Fruit fly (Drosophila melanogaster) whole organism, embryonic: ENCODE results near the gene kel.

Experiments
- CG10147 ChIP-seq: fragments of 200-800 bp; sonication (Bioruptor generic); optimal IDR thresholded peaks from 2 replicates; lab custom pipeline; 2019; ENCODE audit warnings: missing biosample characterization, mild to moderate bottlenecking, missing genetic modification characterization, moderate library complexity
- CG1024 ChIP-seq: fragments of 200-800 bp; sonication (Bioruptor generic); IDR thresholded peaks from 2 replicates; pipeline ENCODE4 v1.3.6; 2022; ENCODE audit warnings: missing biosample characterization, missing genetic modification characterization
- CG10565 ChIP-seq: fragments of 200-800 bp; sonication (Bioruptor generic); optimal IDR thresholded peaks from 3 replicates; lab custom pipeline; 2016; ENCODE audit warnings: missing biosample characterization, mild to moderate bottlenecking, missing genetic modification characterization
- CG10654 ChIP-seq: fragments of 200-800 bp; sonication (Bioruptor generic); optimal IDR thresholded peaks from 2 replicates; lab custom pipeline; 2016; ENCODE audit warnings: missing biosample characterization, missing genetic modification characterization
- CG11456 ChIP-seq: fragments of 200-800 bp; sonication (Bioruptor generic); IDR thresholded peaks from 3 replicates; pipeline ENCODE4 v1.3.6; 2022; ENCODE audit warnings: missing biosample characterization, missing genetic modification characterization
- CG13296 ChIP-seq: fragments of 200-800 bp; sonication (Bioruptor generic); optimal IDR thresholded peaks from 3 replicates; lab custom pipeline; 2018; ENCODE audit warnings: missing biosample characterization, mild to moderate bottlenecking, missing genetic modification characterization
- CG14441 ChIP-seq: fragments of 200-800 bp; sonication (Bioruptor generic); IDR thresholded peaks from 2 replicates; pipeline ENCODE4 v1.3.6; 2022; ENCODE audit warnings: missing biosample characterization, missing genetic modification characterization
- CG14860 ChIP-seq: fragments of 200-800 bp; sonication (Bioruptor generic); IDR thresholded peaks from 3 replicates; pipeline ENCODE4 v1.3.6; 2022; ENCODE audit warnings: missing biosample characterization, missing genetic modification characterization; ENCODE audit not compliant: partially characterized antibody
- CG17186 ChIP-seq: fragments of 200-800 bp; sonication (Bioruptor generic); optimal IDR thresholded peaks from 3 replicates; lab custom pipeline; 2017; ENCODE audit warnings: missing biosample characterization, missing genetic modification reagents, missing genetic modification characterization
- CG17328 ChIP-seq: fragments of 200-800 bp; sonication (Bioruptor generic); IDR thresholded peaks from 2 replicates; pipeline ENCODE4 v1.3.6; 2022; ENCODE audit warnings: missing biosample characterization, missing genetic modification characterization
- CG18619 ChIP-seq: fragments of 200-800 bp; sonication (Bioruptor generic); optimal IDR thresholded peaks from 3 replicates; lab custom pipeline; 2017; ENCODE audit warnings: missing biosample characterization, mild to moderate bottlenecking, missing genetic modification characterization
- CG18764 ChIP-seq: fragments of 200-800 bp; sonication (Bioruptor generic); optimal IDR thresholded peaks from 3 replicates; lab custom pipeline; 2016; ENCODE audit warnings: missing biosample characterization, missing genetic modification characterization
- CG2199 ChIP-seq: fragments of 200-800 bp; sonication (Bioruptor generic); IDR thresholded peaks from 3 replicates; pipeline ENCODE4 v1.3.6; 2022; ENCODE audit warnings: missing biosample characterization, missing genetic modification characterization
- CG3163 ChIP-seq: fragments of 200-800 bp; sonication (Bioruptor generic); optimal IDR thresholded peaks from 3 replicates; lab custom pipeline; 2016; ENCODE audit warnings: missing biosample characterization, missing genetic modification characterization
- CG33213 ChIP-seq: fragments of 200-800 bp; sonication (Bioruptor generic); optimal IDR thresholded peaks from 3 replicates; lab custom pipeline; 2016; ENCODE audit warnings: missing biosample characterization, missing genetic modification characterization
- CG34376 ChIP-seq: fragments of 200-800 bp; sonication (Bioruptor generic); optimal IDR thresholded peaks from 2 replicates; lab custom pipeline; 2018; ENCODE audit warnings: missing biosample characterization, mild to moderate bottlenecking, missing genetic modification characterization
- CG4820 ChIP-seq: fragments of 200-800 bp; sonication (Bioruptor generic); optimal IDR thresholded peaks from 3 replicates; lab custom pipeline; 2016; ENCODE audit warnings: missing biosample characterization, missing genetic modification characterization
- CG6254 ChIP-seq: fragments of 200-800 bp; sonication (Bioruptor generic); optimal IDR thresholded peaks from 3 replicates; lab custom pipeline; 2017; ENCODE audit warnings: mild to moderate bottlenecking, missing biosample characterization, missing genetic modification reagents, missing genetic modification characterization
- CG6765 ChIP-seq: fragments of 200-800 bp; sonication (Bioruptor generic); optimal IDR thresholded peaks from 3 replicates; lab custom pipeline; 2017; ENCODE audit warnings: missing biosample characterization, mild to moderate bottlenecking, missing genetic modification characterization
- CG7271 ChIP-seq: fragments of 200-800 bp; sonication (Bioruptor generic); optimal IDR thresholded peaks from 2 replicates; lab custom pipeline; 2018; ENCODE audit warnings: missing biosample characterization, mild to moderate bottlenecking, missing genetic modification characterization, moderate library complexity
- CG9797 ChIP-seq: fragments of 200-800 bp; sonication (Bioruptor generic); optimal IDR thresholded peaks from 3 replicates; lab custom pipeline; 2018; ENCODE audit warnings: missing biosample characterization, mild to moderate bottlenecking, missing genetic modification characterization
- Dip3 ChIP-seq: fragments of 200-800 bp; sonication (Bioruptor generic); optimal IDR thresholded peaks from 3 replicates; lab custom pipeline; 2016; ENCODE audit warnings: missing biosample characterization, missing genetic modification characterization
- Doc2 ChIP-seq: fragments of 200-800 bp; sonication (Bioruptor generic); IDR thresholded peaks from 2 replicates; pipeline ENCODE4 v1.3.6; 2022; ENCODE audit warnings: missing biosample characterization, missing genetic modification characterization
- E2f1 ChIP-seq: fragments of 200-800 bp; sonication (Bioruptor generic); IDR thresholded peaks from 2 replicates; pipeline ENCODE4 v1.3.6; 2022; ENCODE audit warnings: missing biosample characterization, missing genetic modification characterization
- Gug ChIP-seq: fragments of 200-800 bp; sonication (Bioruptor generic); IDR thresholded peaks from 4 replicates; pipeline ENCODE4 v1.3.6; 2022; ENCODE audit warnings: missing biosample characterization, missing genetic modification characterization
- Lim3 ChIP-seq: fragments of 200-800 bp; sonication (Bioruptor generic); IDR thresholded peaks from 2 replicates; pipeline ENCODE4 v1.3.6; 2022; ENCODE audit warnings: missing biosample characterization, missing genetic modification characterization
- MTF-1 ChIP-seq: fragments of 200-800 bp; sonication (Bioruptor generic); optimal IDR thresholded peaks from 2 replicates; lab custom pipeline; 2018; ENCODE audit warnings: missing biosample characterization, mild to moderate bottlenecking, missing genetic modification characterization, borderline replicate concordance
- Mes4 ChIP-seq: fragments of 200-800 bp; sonication (Bioruptor generic); optimal IDR thresholded peaks from 2 replicates; lab custom pipeline; 2016; ENCODE audit warnings: missing biosample characterization, missing genetic modification characterization
- Sry-β ChIP-seq: fragments of 200-800 bp; sonication (Bioruptor generic); optimal IDR thresholded peaks from 2 replicates; lab custom pipeline; 2018; ENCODE audit warnings: missing biosample characterization, mild to moderate bottlenecking, missing genetic modification characterization, moderate library complexity
- Taf1 ChIP-seq: fragments of 200-800 bp; sonication (Bioruptor generic); IDR thresholded peaks from 2 replicates; pipeline ENCODE4 v1.3.6; 2022; ENCODE audit warnings: missing biosample characterization, missing genetic modification characterization
- bab2 ChIP-seq: fragments of 200-800 bp; sonication (Bioruptor generic); optimal IDR thresholded peaks from 2 replicates; lab custom pipeline; 2016; ENCODE audit warnings: missing biosample characterization, missing genetic modification characterization
- ems ChIP-seq: fragments of 200-800 bp; sonication (Bioruptor generic); optimal IDR thresholded peaks from 3 replicates; lab custom pipeline; 2016; ENCODE audit warnings: missing biosample characterization, missing genetic modification characterization
- ewg ChIP-seq: fragments of 200-800 bp; sonication (Bioruptor generic); optimal IDR thresholded peaks from 3 replicates; lab custom pipeline; 2017; ENCODE audit warnings: mild to moderate bottlenecking, missing biosample characterization, missing genetic modification reagents, missing genetic modification characterization
- gfzf ChIP-seq: fragments of 200-800 bp; sonication (Bioruptor generic); optimal IDR thresholded peaks from 2 replicates; lab custom pipeline; 2016; ENCODE audit warnings: missing biosample characterization, mild to moderate bottlenecking, missing genetic modification characterization, moderate library complexity
- grn ChIP-seq: fragments of 200-800 bp; sonication (Bioruptor generic); optimal IDR thresholded peaks from 3 replicates; lab custom pipeline; 2017; ENCODE audit warnings: missing biosample characterization, missing genetic modification characterization
- gt ChIP-seq: fragments of 200-800 bp; sonication (Bioruptor generic); IDR thresholded peaks from 2 replicates; pipeline ENCODE4 v1.3.6; 2022; ENCODE audit warnings: missing biosample characterization, missing genetic modification characterization
- lilli ChIP-seq: fragments of 200-800 bp; sonication (Bioruptor generic); optimal IDR thresholded peaks from 3 replicates; lab custom pipeline; 2016; ENCODE audit warnings: missing biosample characterization, missing genetic modification characterization
- lmd ChIP-seq: fragments of 200-800 bp; sonication (Bioruptor generic); IDR thresholded peaks from 2 replicates; pipeline ENCODE4 v1.3.6; 2022; ENCODE audit warnings: missing biosample characterization, missing genetic modification characterization
- mirr ChIP-seq: fragments of 200-800 bp; sonication (Bioruptor generic); optimal IDR thresholded peaks from 3 replicates; lab custom pipeline; 2018; ENCODE audit warnings: missing biosample characterization, mild to moderate bottlenecking, missing genetic modification characterization
- otp ChIP-seq: fragments of 200-800 bp; sonication (Bioruptor generic); IDR thresholded peaks from 3 replicates; pipeline ENCODE4, ENCODE4 v1.3.6; 2022; ENCODE audit warnings: missing biosample characterization, missing genetic modification characterization
- pfk ChIP-seq: fragments of 200-800 bp; sonication (Bioruptor generic); optimal IDR thresholded peaks from 2 replicates; lab custom pipeline; 2018; ENCODE audit warnings: missing biosample characterization, mild to moderate bottlenecking, missing genetic modification characterization, moderate library complexity
- psq ChIP-seq: fragments of 200-800 bp; sonication (Bioruptor generic); optimal IDR thresholded peaks from 2 replicates; lab custom pipeline; 2017; ENCODE audit warnings: missing biosample characterization, missing genetic modification characterization
- repo ChIP-seq: fragments of 200-800 bp; sonication (Bioruptor generic); optimal IDR thresholded peaks from 2 replicates; lab custom pipeline; 2016; ENCODE audit warnings: missing biosample characterization, missing genetic modification characterization
- sim ChIP-seq: fragments of 200-800 bp; sonication (Bioruptor generic); IDR thresholded peaks from 2 replicates; pipeline ENCODE4 v1.3.6; 2022; ENCODE audit warnings: missing biosample characterization, missing genetic modification characterization
- sug ChIP-seq: fragments of 200-800 bp; optimal IDR thresholded peaks from 2 replicates; lab custom pipeline; 2019; ENCODE audit warnings: missing biosample characterization, mild to moderate bottlenecking, missing genetic modification characterization, moderate library complexity
- tup ChIP-seq: fragments of 200-800 bp; sonication (Bioruptor generic); optimal IDR thresholded peaks from 2 replicates; lab custom pipeline; 2016; ENCODE audit warnings: missing biosample characterization, mild to moderate bottlenecking, missing genetic modification characterization, moderate library complexity
- twi ChIP-seq: fragments of 200-800 bp; optimal IDR thresholded peaks from 2 replicates; lab custom pipeline; 2019; ENCODE audit warnings: missing biosample characterization, mild to moderate bottlenecking, missing genetic modification characterization, moderate library complexity
- vvl ChIP-seq: fragments of 200-800 bp; sonication (Bioruptor generic); IDR thresholded peaks from 2 replicates; pipeline ENCODE4 v1.3.6; 2022; ENCODE audit warnings: missing biosample characterization, missing genetic modification characterization
- wdn ChIP-seq: fragments of 200-800 bp; sonication (Bioruptor generic); IDR thresholded peaks from 2 replicates; pipeline ENCODE4 v1.3.6; 2022; ENCODE audit warnings: missing biosample characterization, missing genetic modification characterization
- zen ChIP-seq: fragments of 200-800 bp; sonication (Bioruptor generic); optimal IDR thresholded peaks from 3 replicates; lab custom pipeline; 2018; ENCODE audit warnings: missing biosample characterization, mild to moderate bottlenecking, missing genetic modification characterization, moderate library complexity

kel gene

dm6 chr2L:18137591-18138247, at the start of gene kel (continued):
- no peak for TF ChIP-seq tup (GFP tag; lab: Kevin White, UChicago)
- peak; percentile 67 for TF ChIP-seq vvl (GFP tag; lab: Robert Waterston, UW)
- TF ChIP-seq CG4820 (GFP tag; lab: Kevin White, UChicago): peak; percentile 10
- TF ChIP-seq Lim3 (GFP tag; lab: Robert Waterston, UW): no peak
- peak; percentile 79 for TF ChIP-seq CG13296 (GFP tag; lab: Kevin White, UChicago)
- peak; percentile 60 for TF ChIP-seq CG6765
- TF ChIP-seq bab2 (GFP tag; lab: Kevin White, UChicago): peak; percentile 16
- TF ChIP-seq otp (GFP tag; lab: Robert Waterston, UW): peak; percentile 68; the same call in 1 of the 3 replicates
- peak; percentile 74 for TF ChIP-seq MTF-1
- peak; percentile 49 for TF ChIP-seq CG6254 (GFP tag; lab: Kevin White, UChicago)
- TF ChIP-seq CG10654: peak; percentile 19
- no peak for TF ChIP-seq grn
- TF ChIP-seq twi: no peak
- no peak for TF ChIP-seq CG14441 (GFP tag; lab: Robert Waterston, UW)
- TF ChIP-seq lmd (GFP tag; lab: Robert Waterston, UW): no peak
- TF ChIP-seq ems (GFP tag; lab: Kevin White, UChicago): peak; percentile 49
- peak; percentile 61 for TF ChIP-seq CG33213
- TF ChIP-seq CG2199 (GFP tag; lab: Robert Waterston, UW): 0 out of 3 replicates have a peak, but pooled peaks have one; percentile 33
- TF ChIP-seq Gug (GFP tag; lab: Robert Waterston, UW): no peak; the same call in 3 of the 4 replicates
- TF ChIP-seq zen (tag; lab: Kevin White, UChicago): peak; percentile 58
- TF ChIP-seq Taf1: 0 out of 2 replicates have a peak, but pooled peaks have one; percentile 7
- TF ChIP-seq gfzf (GFP tag; lab: Kevin White, UChicago): peak; percentile 85
- no peak for TF ChIP-seq Dip3 (GFP tag; lab: Kevin White, UChicago)
- TF ChIP-seq pfk (GFP tag; lab: Kevin White, UChicago): peak; percentile 53
- TF ChIP-seq repo: no peak
- no peak for TF ChIP-seq wdn (GFP tag; lab: Robert Waterston, UW)
- TF ChIP-seq CG7271 (tag; lab: Kevin White, UChicago): peak; percentile 88
- peak; percentile 89 for TF ChIP-seq CG34376 (GFP tag; lab: Kevin White, UChicago)
- TF ChIP-seq CG10147 (GFP tag; lab: Kevin White, UChicago): peak; percentile 8
- TF ChIP-seq gt (GFP tag; lab: Robert Waterston, UW): no peak
- TF ChIP-seq CG18619 (GFP tag; lab: Kevin White, UChicago): no peak
- TF ChIP-seq CG1024 (GFP tag; lab: Robert Waterston, UW): peak; percentile 60
- TF ChIP-seq mirr: peak; percentile 71
- TF ChIP-seq lilli (GFP tag; lab: Kevin White, UChicago): peak; percentile 49
- no peak for TF ChIP-seq psq (GFP tag; lab: Kevin White, UChicago)
- no peak for TF ChIP-seq CG18764
- TF ChIP-seq sug (tag; lab: Kevin White, UChicago): peak; percentile 36
- 0 out of 2 replicates have a peak, but pooled peaks have one; percentile 13 for TF ChIP-seq sim (GFP tag; lab: Robert Waterston, UW)
- peak; percentile 22 for TF ChIP-seq CG17186 (GFP tag; lab: Kevin White, UChicago)
- TF ChIP-seq CG14860 (GFP tag; lab: Robert Waterston, UW): peak; percentile 50; the same call in 2 of the 3 replicates
- TF ChIP-seq CG3163 (GFP tag; lab: Kevin White, UChicago): peak; percentile 23
- no peak for TF ChIP-seq Sry-β (GFP tag; lab: Kevin White, UChicago)
- peak; percentile 90 for TF ChIP-seq CG9797 (GFP tag; lab: Kevin White, UChicago)
- no peak for TF ChIP-seq E2f1 (GFP tag; lab: Robert Waterston, UW)
- TF ChIP-seq ewg (GFP tag; lab: Kevin White, UChicago): no peak
- TF ChIP-seq CG11456 (GFP tag; lab: Robert Waterston, UW): peak; percentile 65; the same call in 2 of the 3 replicates
- TF ChIP-seq CG17328 (GFP tag; lab: Robert Waterston, UW): peak; percentile 54
- no peak for TF ChIP-seq Doc2
- TF ChIP-seq Mes4 (GFP tag; lab: Kevin White, UChicago): peak; percentile 5
- TF ChIP-seq CG10565 (GFP tag; lab: Kevin White, UChicago): no peak
